Worm (Caenorhabditis elegans): ENCODE data around the gene T14B4.9.

Gene T14B4.9

ce11 chrII:6752850-6753249 is 19.2 kb upstream of the T14B4.9 start, which contains the start of gene F41G3.21:
Gene F41G3.21, minus strand, starts transcription at chrII:6752950.
- TF ChIP-seq ztf-11 (tag; optimal IDR thresholded peaks at IDR 0.05) (no peak), Y55F3AM.14 (GFP tag; optimal IDR thresholded peaks at IDR 0.05) (no peak), ZK546.5 (tag; optimal IDR thresholded peaks at IDR 0.05) (no peak), lin-11 (tag; optimal IDR thresholded peaks at IDR 0.05) (no peak), aly-2 (tag; optimal IDR thresholded peaks at IDR 0.05) (no peak), lsy-2 (tag; optimal IDR thresholded peaks at IDR 0.05) (no peak), C34F6.9 (tag; optimal IDR thresholded peaks at IDR 0.05) (no peak), mdl-1 (tag; optimal IDR thresholded peaks at IDR 0.05) (no peak), nhr-6 (tag; optimal IDR thresholded peaks at IDR 0.05) (no peak), gmeb-1 (tag; optimal IDR thresholded peaks at IDR 0.05) (no peak), sma-9 (GFP tag; optimal IDR thresholded peaks at IDR 0.05) (no peak), sma-9 (tag; optimal IDR thresholded peaks at IDR 0.05) (no peak), nhr-77 (tag; optimal IDR thresholded peaks at IDR 0.05) (no peak), nhr-11 (tag; optimal IDR thresholded peaks at IDR 0.05) (no peak), peb-1 (tag; optimal IDR thresholded peaks at IDR 0.05) (no peak), mbf-1 (tag; optimal IDR thresholded peaks at IDR 0.05) (no peak), ceh-16 (tag; optimal IDR thresholded peaks at IDR 0.05) (no peak), fos-1 (tag; optimal IDR thresholded peaks at IDR 0.05) (no peak), sma-3 (GFP tag; optimal IDR thresholded peaks at IDR 0.05) (no peak), alr-1 (tag; optimal IDR thresholded peaks at IDR 0.05) (no peak)

- no peak for TF ChIP-seq snpc-4 (tag; optimal IDR thresholded peaks at IDR 0.05)
- TF ChIP-seq egl-27 (tag; optimal IDR thresholded peaks at IDR 0.05): no peak
- TF ChIP-seq aly-2 (tag; optimal IDR thresholded peaks at IDR 0.05): no peak
- no peak for TF ChIP-seq mbf-1 (tag; optimal IDR thresholded peaks at IDR 0.05)
- no peak for TF ChIP-seq nhr-21 (tag; optimal IDR thresholded peaks at IDR 0.05)
- TF ChIP-seq nhr-25 (tag; optimal IDR thresholded peaks at IDR 0.05): no peak
- no peak for TF ChIP-seq ceh-16 (tag; optimal IDR thresholded peaks at IDR 0.05)
- no peak for TF ChIP-seq nhr-129 (tag; optimal IDR thresholded peaks at IDR 0.05)
- TF ChIP-seq skn-1 (tag; optimal IDR thresholded peaks at IDR 0.05): no peak
- TF ChIP-seq mab-5 (tag; optimal IDR thresholded peaks at IDR 0.05): no peak
- no peak for TF ChIP-seq mdl-1 (tag; optimal IDR thresholded peaks at IDR 0.05)
- no peak for TF ChIP-seq sma-9 (GFP tag; optimal IDR thresholded peaks at IDR 0.05)
- TF ChIP-seq sma-9 (tag; optimal IDR thresholded peaks at IDR 0.05): no peak
- no peak for TF ChIP-seq unc-39 (tag; optimal IDR thresholded peaks at IDR 0.05)
- TF ChIP-seq unc-62 (GFP tag; optimal IDR thresholded peaks at IDR 0.05): no peak
These were observed 18.4 kb upstream of the T14B4.9 start, which contains the start of gene F41G3.19 for ce11 chrII:6752027-6752426. Gene F41G3.19, minus strand, starts transcription at chrII:6752127.

ce11 chrII:6750929-6751328 is 17.3 kb upstream of the T14B4.9 start, which contains the start of gene F41G3.20:
Gene F41G3.20, minus strand, starts transcription at chrII:6751029.
- TF ChIP-seq nhr-10 (tag; optimal IDR thresholded peaks at IDR 0.05): no peak
- no peak for TF ChIP-seq ztf-4 (tag; optimal IDR thresholded peaks at IDR 0.05)
- TF ChIP-seq elt-1 (tag; optimal IDR thresholded peaks at IDR 0.05): no peak
- TF ChIP-seq peb-1 (tag; optimal IDR thresholded peaks at IDR 0.05): no peak
- TF ChIP-seq nhr-129 (tag; optimal IDR thresholded peaks at IDR 0.05): no peak
- no peak for TF ChIP-seq unc-39 (tag; optimal IDR thresholded peaks at IDR 0.05)
- no peak for TF ChIP-seq ceh-82 (tag; optimal IDR thresholded peaks at IDR 0.05)
- TF ChIP-seq lin-11 (tag; optimal IDR thresholded peaks at IDR 0.05): no peak
- no peak for TF ChIP-seq mdl-1 (tag; optimal IDR thresholded peaks at IDR 0.05)
- TF ChIP-seq dmd-4 (tag; optimal IDR thresholded peaks at IDR 0.05): no peak
- TF ChIP-seq nhr-21 (tag; optimal IDR thresholded peaks at IDR 0.05): no peak
- no peak for TF ChIP-seq nhr-6 (tag; optimal IDR thresholded peaks at IDR 0.05)
- TF ChIP-seq nhr-25 (tag; optimal IDR thresholded peaks at IDR 0.05): no peak

ce11 chrII:6749422-6749821 is 15.8 kb upstream of the T14B4.9 start, which contains the start of gene F41G3.10:
Gene F41G3.10, minus strand, starts transcription at chrII:6749522.
- no peak for TF ChIP-seq nhr-6 (tag; optimal IDR thresholded peaks at IDR 0.05)
- no peak for TF ChIP-seq egl-27 (tag; optimal IDR thresholded peaks at IDR 0.05)
- TF ChIP-seq nhr-12 (tag; optimal IDR thresholded peaks at IDR 0.05): no peak
- no peak for TF ChIP-seq unc-39 (tag; optimal IDR thresholded peaks at IDR 0.05)
- TF ChIP-seq gmeb-1 (tag; optimal IDR thresholded peaks at IDR 0.05): no peak
- no peak for TF ChIP-seq alr-1 (tag; optimal IDR thresholded peaks at IDR 0.05)
- TF ChIP-seq C34F6.9 (tag; optimal IDR thresholded peaks at IDR 0.05): no peak
- TF ChIP-seq fos-1 (tag; optimal IDR thresholded peaks at IDR 0.05): no peak

ce11 chrII:6746404-6746803 is 12.8 kb upstream of the T14B4.9 start, which contains the start of gene F41G3.5:
Gene F41G3.5, plus strand, starts transcription at chrII:6746704.
- TF ChIP-seq sma-9 (GFP tag; optimal IDR thresholded peaks at IDR 0.05) (no peak), sma-9 (tag; optimal IDR thresholded peaks at IDR 0.05) (no peak), lin-13 (GFP tag; optimal IDR thresholded peaks at IDR 0.05) (no peak), nhr-10 (tag; optimal IDR thresholded peaks at IDR 0.05) (no peak), lin-11 (tag; optimal IDR thresholded peaks at IDR 0.05) (no peak), snpc-4 (tag; optimal IDR thresholded peaks at IDR 0.05) (no peak), nhr-129 (tag; optimal IDR thresholded peaks at IDR 0.05) (no peak), sma-3 (GFP tag; optimal IDR thresholded peaks at IDR 0.05) (no peak), ztf-4 (tag; optimal IDR thresholded peaks at IDR 0.05) (no peak), unc-55 (GFP tag; optimal IDR thresholded peaks at IDR 0.05) (no peak), nhr-237 (tag; optimal IDR thresholded peaks at IDR 0.05) (no peak)

Measured in whole organism, L2 larva.